Fruit fly (Drosophila melanogaster) whole organism, larva: ENCODE data around the gene CG32409.

Experiments used
- noc ChIP-seq: fragments of 200-800 bp; sonication (Bioruptor generic); optimal IDR thresholded peaks from 3 replicates; lab custom pipeline; 2019; ENCODE audit warnings: missing biosample characterization, mild to moderate bottlenecking, missing genetic modification characterization, moderate library complexity

Gene CG32409

DNA sequence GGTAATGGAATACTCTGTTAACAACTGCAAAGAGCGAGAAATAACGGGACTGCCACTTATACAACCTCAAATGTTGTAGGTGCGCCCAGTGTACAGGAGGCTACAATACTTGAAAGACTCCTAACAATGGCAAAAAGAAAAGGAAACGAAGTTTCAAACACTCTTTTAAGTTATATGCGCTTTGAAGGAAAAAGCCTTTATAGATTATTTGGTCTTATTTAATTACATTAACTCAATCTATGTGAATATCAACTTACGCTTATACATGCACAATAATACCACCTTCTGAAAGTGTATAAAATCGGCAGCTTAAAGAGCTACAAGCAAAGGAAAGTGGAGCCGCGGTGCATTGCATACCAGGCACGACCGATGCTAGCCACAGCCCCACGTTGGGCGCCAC, 41.1 kb downstream of the CG32409 start:
- no peak for TF ChIP-seq noc (tag; lab: Kevin White, UChicago)

dm6 chr3L:5941086-5941485, 41.8 kb downstream of the CG32409 start:
- TF ChIP-seq noc (tag; lab: Kevin White, UChicago), result no peak

DNA sequence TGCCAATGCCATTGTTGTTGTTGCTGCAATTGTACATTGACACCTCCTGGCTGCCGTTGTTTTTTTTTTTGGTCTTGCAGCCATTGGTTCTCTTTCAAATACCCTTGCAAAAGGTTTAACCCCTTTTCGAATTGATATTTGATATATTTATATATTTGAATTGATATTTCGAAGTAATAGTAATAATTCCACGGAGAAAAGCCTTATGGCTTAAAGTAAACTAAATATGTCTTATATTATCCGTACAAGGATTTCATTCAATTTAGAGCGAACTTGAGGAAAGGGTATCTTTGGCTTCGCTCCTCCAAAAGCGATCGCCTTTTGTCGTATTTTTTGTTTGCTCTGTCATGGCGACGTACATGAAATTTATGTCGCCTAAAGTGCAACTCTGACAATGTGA, 42.2 kb downstream of the CG32409 start:
- TF ChIP-seq noc (tag; lab: Kevin White, UChicago), result no peak

- no peak for TF ChIP-seq noc (tag; lab: Kevin White, UChicago)
Observed at dm6 chr3L:5943348-5943904, 44.1 kb downstream of the CG32409 start.

- no peak for TF ChIP-seq noc (tag; lab: Kevin White, UChicago)
Observed at dm6 chr3L:5945571-5945970, 46.2 kb downstream of the CG32409 start.

- TF ChIP-seq noc (tag; lab: Kevin White, UChicago), result no peak
Observed at dm6 chr3L:5947110-5947731, 47.9 kb downstream of the CG32409 start.

- TF ChIP-seq noc (tag; lab: Kevin White, UChicago), result no peak
Observed at dm6 chr3L:5950467-5950866, 51.1 kb downstream of the CG32409 start, which contains the start of gene Egfrap. Gene Egfrap, minus strand, starts transcription at chr3L:5950658.
